Fruit fly (Drosophila melanogaster) whole organism, embryonic: Measurements from ENCODE around the gene mon2.

Experiments
- Abd-B ChIP-seq: fragments of 200-800 bp; sonication (Bioruptor generic); optimal IDR thresholded peaks from 2 replicates; lab custom pipeline; 2018; ENCODE audit warnings: missing biosample characterization, mild to moderate bottlenecking, missing genetic modification characterization, moderate library complexity
- Atf6 ChIP-seq: fragments of 200-800 bp; sonication (Bioruptor generic); IDR thresholded peaks from 2 replicates; pipeline ENCODE4 v1.3.6; 2022; ENCODE audit warnings: missing biosample characterization, missing genetic modification characterization
- B-H2 ChIP-seq: fragments of 200-800 bp; sonication (Bioruptor generic); optimal IDR thresholded peaks from 2 replicates; lab custom pipeline; 2018; ENCODE audit warnings: missing biosample characterization, mild to moderate bottlenecking, missing genetic modification characterization
- Bdp1 ChIP-seq: fragments of 200-800 bp; sonication (Bioruptor generic); optimal IDR thresholded peaks from 3 replicates; lab custom pipeline; 2016; ENCODE audit warnings: missing biosample characterization, missing genetic modification characterization
- CG10267 ChIP-seq: fragments of 200-800 bp; sonication (Bioruptor generic); optimal IDR thresholded peaks from 2 replicates; lab custom pipeline; 2018; ENCODE audit warnings: missing biosample characterization, mild to moderate bottlenecking, missing genetic modification characterization, moderate library complexity
- CG12071 ChIP-seq: fragments of 200-800 bp; sonication (Bioruptor generic); optimal IDR thresholded peaks from 3 replicates; lab custom pipeline; 2018; ENCODE audit warnings: missing biosample characterization, mild to moderate bottlenecking, missing genetic modification characterization
- CG12744 ChIP-seq: fragments of 200-800 bp; sonication (Bioruptor generic); optimal IDR thresholded peaks from 2 replicates; lab custom pipeline; 2016; ENCODE audit warnings: missing biosample characterization, missing genetic modification characterization
- CG14965 ChIP-seq: fragments of 200-800 bp; sonication (Bioruptor generic); optimal IDR thresholded peaks from 2 replicates; lab custom pipeline; 2016; ENCODE audit warnings: missing biosample characterization, missing genetic modification characterization, borderline replicate concordance
- CG17612 ChIP-seq: fragments of 200-800 bp; sonication (Bioruptor generic); IDR thresholded peaks from 2 replicates; pipeline ENCODE4 v1.3.6; 2022; ENCODE audit warnings: missing biosample characterization, missing genetic modification characterization
- CG4282 ChIP-seq: fragments of 200-800 bp; sonication (Bioruptor generic); optimal IDR thresholded peaks from 2 replicates; lab custom pipeline; 2016; ENCODE audit warnings: missing biosample characterization, missing genetic modification characterization
- CG4820 ChIP-seq: fragments of 200-800 bp; sonication (Bioruptor generic); optimal IDR thresholded peaks from 3 replicates; lab custom pipeline; 2016; ENCODE audit warnings: missing biosample characterization, missing genetic modification characterization
- CG6791 ChIP-seq: fragments of 200-800 bp; sonication (Bioruptor generic); IDR thresholded peaks from 3 replicates; pipeline ENCODE4 v1.3.6; 2022; ENCODE audit warnings: missing biosample characterization, missing genetic modification characterization; ENCODE audit not compliant: partially characterized antibody
- CG7357 ChIP-seq: fragments of 200-800 bp; sonication (Bioruptor generic); IDR thresholded peaks from 3 replicates; pipeline ENCODE4 v1.3.6; 2022; ENCODE audit warnings: missing biosample characterization, missing genetic modification characterization
- CG7963 ChIP-seq: fragments of 200-800 bp; sonication (Bioruptor generic); IDR thresholded peaks from 3 replicates; pipeline ENCODE4 v1.3.6; 2022; ENCODE audit warnings: missing biosample characterization, missing genetic modification characterization; ENCODE audit not compliant: partially characterized antibody
- CG8290 ChIP-seq, 3 experiments: fragments of 200-800 bp; sonication (Bioruptor generic); optimal IDR thresholded peaks; 2 replicates each; lab custom pipeline; 2016 to 2019; ENCODE audit warnings: missing biosample characterization in 3 of 3, missing genetic modification characterization in 3 of 3, mild to moderate bottlenecking in 2 of 3, moderate library complexity in 1 of 3
- CG9797 ChIP-seq: fragments of 200-800 bp; sonication (Bioruptor generic); optimal IDR thresholded peaks from 3 replicates; lab custom pipeline; 2018; ENCODE audit warnings: missing biosample characterization, mild to moderate bottlenecking, missing genetic modification characterization
- CkIIα-i1 ChIP-seq: fragments of 200-800 bp; sonication (Bioruptor generic); IDR thresholded peaks from 2 replicates; pipeline ENCODE4 v1.3.6; 2022; ENCODE audit warnings: missing biosample characterization, missing genetic modification characterization
- Dek ChIP-seq: fragments of 200-800 bp; sonication (Bioruptor generic); optimal IDR thresholded peaks from 3 replicates; lab custom pipeline; 2019; ENCODE audit warnings: missing biosample characterization, mild to moderate bottlenecking, missing genetic modification characterization, moderate library complexity
- Doc3 ChIP-seq: fragments of 200-800 bp; sonication (Bioruptor generic); IDR thresholded peaks from 3 replicates; pipeline ENCODE4 v1.3.6; 2022; ENCODE audit warnings: missing biosample characterization, missing genetic modification characterization; ENCODE audit not compliant: partially characterized antibody
- E2f2 ChIP-seq: fragments of 200-800 bp; sonication (Bioruptor generic); IDR thresholded peaks from 2 replicates; pipeline ENCODE4 v1.3.6; 2022; ENCODE audit warnings: missing biosample characterization, missing genetic modification characterization
- ERR ChIP-seq: fragments of 200-800 bp; sonication (Bioruptor generic); optimal IDR thresholded peaks from 2 replicates; lab custom pipeline; 2016; ENCODE audit warnings: missing biosample characterization, missing genetic modification characterization
- Hand ChIP-seq: fragments of 200-800 bp; sonication (Bioruptor generic); optimal IDR thresholded peaks from 2 replicates; lab custom pipeline; 2017; ENCODE audit warnings: mild to moderate bottlenecking, missing biosample characterization, missing genetic modification reagents, missing genetic modification characterization
- Hr3 ChIP-seq: fragments of 200-800 bp; sonication (Bioruptor generic); optimal IDR thresholded peaks from 3 replicates; lab custom pipeline; 2016; ENCODE audit warnings: missing biosample characterization, missing genetic modification characterization
- Hr51 ChIP-seq, 2 experiments: fragments of 200-800 bp; sonication (Bioruptor generic); optimal IDR thresholded peaks; 2 replicates in 1 of 2; 3 replicates in 1 of 2; lab custom pipeline; 2016 to 2018; ENCODE audit warnings: missing biosample characterization in 2 of 2, missing genetic modification characterization in 2 of 2, mild to moderate bottlenecking in 1 of 2, moderate library complexity in 1 of 2
- Max ChIP-seq: fragments of 200-800 bp; sonication (Bioruptor generic); optimal IDR thresholded peaks from 2 replicates; lab custom pipeline; 2016; ENCODE audit warnings: missing biosample characterization, mild to moderate bottlenecking, missing genetic modification characterization
- Mes4 ChIP-seq: fragments of 200-800 bp; sonication (Bioruptor generic); optimal IDR thresholded peaks from 2 replicates; lab custom pipeline; 2016; ENCODE audit warnings: missing biosample characterization, missing genetic modification characterization
- NfI ChIP-seq: fragments of 200-800 bp; sonication (Bioruptor generic); optimal IDR thresholded peaks from 3 replicates; lab custom pipeline; 2018; ENCODE audit warnings: missing biosample characterization, mild to moderate bottlenecking, missing genetic modification characterization, moderate library complexity
- Sox100B ChIP-seq: fragments of 200-800 bp; sonication (Bioruptor generic); optimal IDR thresholded peaks from 3 replicates; lab custom pipeline; 2018; ENCODE audit warnings: missing biosample characterization, mild to moderate bottlenecking, missing genetic modification characterization
- Sry-δ ChIP-seq: fragments of 200-800 bp; sonication (Bioruptor generic); optimal IDR thresholded peaks from 2 replicates; lab custom pipeline; 2016; ENCODE audit warnings: missing biosample characterization, missing genetic modification characterization
- Trl ChIP-seq, 3 experiments: fragments of >200 bp in 2 of 3; fragments of 200-800 bp in 1 of 3; sonication (Bioruptor generic) in 1 of 3; optimal IDR thresholded peaks; 2 replicates in 1 of 3; 3 replicates in 2 of 3; lab custom pipeline; 2016 to 2017; ENCODE audit warnings: missing biosample characterization in 1 of 3, missing genetic modification characterization in 1 of 3
- Xrp1 ChIP-seq: fragments of 200-800 bp; sonication (Bioruptor generic); IDR thresholded peaks from 2 replicates; pipeline ENCODE4 v1.3.6; 2022; ENCODE audit warnings: missing biosample characterization, missing genetic modification characterization
- aop ChIP-seq: fragments of 200-800 bp; sonication (Bioruptor generic); IDR thresholded peaks from 2 replicates; pipeline ENCODE4 v1.3.6; 2022; ENCODE audit warnings: missing biosample characterization, missing genetic modification characterization
- crp ChIP-seq, 2 experiments: fragments of 200-800 bp; sonication (Bioruptor generic); optimal IDR thresholded peaks; 2 replicates in 1 of 2; 3 replicates in 1 of 2; lab custom pipeline; 2017; ENCODE audit warnings: missing biosample characterization in 2 of 2, missing genetic modification characterization in 2 of 2, mild to moderate bottlenecking in 1 of 2, moderate library complexity in 1 of 2
- cwo ChIP-seq: fragments of 200-800 bp; sonication (Bioruptor generic); optimal IDR thresholded peaks from 3 replicates; lab custom pipeline; 2017; ENCODE audit warnings: missing biosample characterization, missing genetic modification characterization, mild to moderate bottlenecking, moderate library complexity, missing genetic modification reagents
- exex ChIP-seq: fragments of 200-800 bp; sonication (Bioruptor generic); optimal IDR thresholded peaks from 4 replicates; lab custom pipeline; 2018; ENCODE audit warnings: missing biosample characterization, mild to moderate bottlenecking, missing genetic modification characterization, moderate library complexity
- gcm ChIP-seq: fragments of 200-800 bp; sonication (Bioruptor generic); optimal IDR thresholded peaks from 2 replicates; lab custom pipeline; 2019; ENCODE audit warnings: missing biosample characterization, mild to moderate bottlenecking, missing genetic modification characterization, moderate library complexity
- kah ChIP-seq: fragments of 200-800 bp; sonication (Bioruptor generic); optimal IDR thresholded peaks from 2 replicates; lab custom pipeline; 2018; ENCODE audit warnings: missing biosample characterization, mild to moderate bottlenecking, missing genetic modification characterization
- luna ChIP-seq: fragments of 200-800 bp; sonication (Bioruptor generic); optimal IDR thresholded peaks from 2 replicates; lab custom pipeline; 2016; ENCODE audit warnings: missing biosample characterization, missing genetic modification characterization
- nau ChIP-seq: fragments of 200-800 bp; sonication (Bioruptor generic); optimal IDR thresholded peaks from 3 replicates; lab custom pipeline; 2017; ENCODE audit warnings: missing biosample characterization, mild to moderate bottlenecking, missing genetic modification characterization, missing genetic modification reagents
- onecut ChIP-seq: fragments of 200-800 bp; sonication (Bioruptor generic); IDR thresholded peaks from 2 replicates; pipeline ENCODE4 v1.3.6; 2022; ENCODE audit warnings: missing biosample characterization, missing genetic modification characterization
- pita ChIP-seq: fragments of 200-800 bp; sonication (Bioruptor generic); optimal IDR thresholded peaks from 2 replicates; lab custom pipeline; 2017; ENCODE audit warnings: missing biosample characterization, mild to moderate bottlenecking, missing genetic modification characterization
- sc ChIP-seq, 3 experiments: fragments of >200 bp in 2 of 3; fragments of 200-800 bp in 1 of 3; sonication (Bioruptor generic) in 1 of 3; optimal IDR thresholded peaks; 2 replicates in 2 of 3; 3 replicates in 1 of 3; lab custom pipeline; 2017; ENCODE audit warnings: mild to moderate bottlenecking in 1 of 3, missing biosample characterization in 1 of 3, missing genetic modification characterization in 1 of 3, missing genetic modification reagents in 1 of 3
- tgo ChIP-seq: fragments of 200-800 bp; sonication (Bioruptor generic); IDR thresholded peaks from 3 replicates; pipeline ENCODE4 v1.3.6; 2022; ENCODE audit warnings: missing biosample characterization, missing genetic modification characterization
- tin ChIP-seq: fragments of 200-800 bp; sonication (Bioruptor generic); optimal IDR thresholded peaks from 3 replicates; lab custom pipeline; 2016; ENCODE audit warnings: missing biosample characterization, missing genetic modification characterization
- trem ChIP-seq: fragments of 200-800 bp; optimal IDR thresholded peaks from 3 replicates; lab custom pipeline; 2019; ENCODE audit warnings: missing biosample characterization, mild to moderate bottlenecking, missing genetic modification characterization, moderate library complexity
- ttk ChIP-seq: fragments of 200-800 bp; sonication (Bioruptor generic); IDR thresholded peaks from 2 replicates; pipeline ENCODE4 v2.1.2; 2022; ENCODE audit warnings: missing biosample characterization, missing genetic modification characterization
- tx ChIP-seq: fragments of 200-800 bp; sonication (Bioruptor generic); optimal IDR thresholded peaks from 2 replicates; lab custom pipeline; 2016; ENCODE audit warnings: missing biosample characterization, missing genetic modification characterization
- yki ChIP-seq: fragments of >200 bp; optimal IDR thresholded peaks from 3 replicates; lab custom pipeline; 2018
- zen2 ChIP-seq: fragments of 200-800 bp; sonication (Bioruptor generic); IDR thresholded peaks from 3 replicates; pipeline ENCODE4 v1.3.6; 2022; ENCODE audit warnings: missing biosample characterization, missing genetic modification characterization; ENCODE audit not compliant: partially characterized antibody

mon2 gene

dm6 chr2L:8159498-8159897, 35.7 kb upstream of the mon2 start, which contains the start of the genes PAPLA1 and Rbsn-5 (continued):
- TF ChIP-seq Hr3 (GFP tag; lab: Kevin White, UChicago) (peak; percentile 95), tgo (GFP tag; lab: Robert Waterston, UW) (peak; percentile 92), CG9797 (GFP tag; lab: Kevin White, UChicago) (peak; percentile 31), CG14965 (peak; percentile 35), onecut (GFP tag; lab: Robert Waterston, UW) (peak; percentile 74), Dek (tag; lab: Kevin White, UChicago) (peak; percentile 92), ttk (GFP tag; lab: Robert Waterston, UW) (peak; percentile 90), B-H2 (peak; percentile 97), Xrp1 (GFP tag; lab: Robert Waterston, UW) (peak; percentile 93), tx (GFP tag; lab: Kevin White, UChicago) (peak; percentile 95), Sox100B (GFP tag; lab: Kevin White, UChicago) (peak; percentile 83), tin (GFP tag; lab: Kevin White, UChicago) (peak; percentile 96), CG4820 (peak; percentile 94), Hr51 (GFP tag; optimal IDR thresholded peaks at IDR 0.05; lab: Kevin White, UChicago) (peak; percentile 92), CG7963 (no peak), Bdp1 (peak; percentile 89), Hand (GFP tag; lab: Kevin White, UChicago) (peak; percentile 82), CG7357 (GFP tag; lab: Robert Waterston, UW) (peak; percentile 84), kah (peak; percentile 77), Sry-δ (GFP tag; lab: Kevin White, UChicago) (peak; percentile 73), crp (GFP tag; optimal IDR thresholded peaks at IDR 0.05; lab: Kevin White, UChicago) (peak; percentile 24 to 78), CG12071 (GFP tag; lab: Kevin White, UChicago) (peak; percentile 82), Abd-B (peak; percentile 96), trem (tag; lab: Kevin White, UChicago) (peak; percentile 84), Mes4 (GFP tag; lab: Kevin White, UChicago) (peak; percentile 90), NfI (GFP tag; lab: Kevin White, UChicago) (peak; percentile 93), zen2 (GFP tag; lab: Robert Waterston, UW) (no peak), CG6791 (GFP tag; lab: Robert Waterston, UW) (no peak), exex (tag; lab: Kevin White, UChicago) (peak; percentile 93), Trl (optimal IDR thresholded peaks at IDR 0.05; lab: Kevin White, UChicago) (no peak), Trl (GFP tag; optimal IDR thresholded peaks at IDR 0.05; lab: Kevin White, UChicago) (peak; percentile 97), E2f2 (GFP tag; lab: Robert Waterston, UW) (peak; percentile 72), Atf6 (GFP tag; lab: Robert Waterston, UW) (peak; percentile 86; the same call in 1 of the 2 replicates), CG10267 (peak; percentile 84), luna (peak; percentile 94), CG12744 (peak; percentile 89), aop (GFP tag; lab: Robert Waterston, UW) (peak; percentile 68; the same call in 1 of the 2 replicates), ERR (GFP tag; lab: Kevin White, UChicago) (peak; percentile 90), nau (GFP tag; lab: Kevin White, UChicago) (peak; percentile 78), cwo (peak; percentile 80), gcm (GFP tag; lab: Kevin White, UChicago) (peak; percentile 84), Max (GFP tag; lab: Kevin White, UChicago) (peak; percentile 96), sc (optimal IDR thresholded peaks at IDR 0.05; lab: Kevin White, UChicago) (no peak), sc (GFP tag; optimal IDR thresholded peaks at IDR 0.05; lab: Kevin White, UChicago) (peak; percentile 84), pita (GFP tag; lab: Kevin White, UChicago) (no peak), CG4282 (GFP tag; lab: Kevin White, UChicago) (peak; percentile 93), CkIIα-i1 (GFP tag; lab: Robert Waterston, UW) (no peak), Doc3 (no peak), yki (lab: Kevin White, UChicago) (peak; percentile 45), CG17612 (GFP tag; lab: Robert Waterston, UW) (peak; percentile 88), CG8290 (GFP tag; optimal IDR thresholded peaks at IDR 0.05; lab: Kevin White, UChicago) (peak; percentile 93), CG8290 (tag; optimal IDR thresholded peaks at IDR 0.05; lab: Kevin White, UChicago) (peak; percentile 30 to 93)
